Fruit fly (Drosophila melanogaster) Kc167 (cell line): Measurements from ENCODE around the gene CG2685.

ENCODE experiments used
- Myc ChIP-seq: fragments of >200 bp; optimal IDR thresholded peaks from 2 replicates; lab custom pipeline; 2017; ENCODE audit warnings: missing external identifiers
- Sin3A ChIP-seq: fragments of >200 bp; optimal IDR thresholded peaks from 2 replicates; lab custom pipeline; 2018; ENCODE audit warnings: missing external identifiers
- h ChIP-seq: fragments of >200 bp; optimal IDR thresholded peaks from 3 replicates; lab custom pipeline; 2018; ENCODE audit warnings: missing external identifiers
- insv ChIP-seq: fragments of >200 bp; optimal IDR thresholded peaks from 3 replicates; lab custom pipeline; 2018; ENCODE audit warnings: missing external identifiers
- psq ChIP-seq: fragments of >200 bp; optimal IDR thresholded peaks from 2 replicates; lab custom pipeline; 2017; ENCODE audit warnings: missing external identifiers
- ttk ChIP-seq: sonication (Bioruptor generic); optimal IDR thresholded peaks from 2 replicates; lab custom pipeline; 2017; ENCODE audit warnings: missing external identifiers

The CG2685 gene

DNA sequence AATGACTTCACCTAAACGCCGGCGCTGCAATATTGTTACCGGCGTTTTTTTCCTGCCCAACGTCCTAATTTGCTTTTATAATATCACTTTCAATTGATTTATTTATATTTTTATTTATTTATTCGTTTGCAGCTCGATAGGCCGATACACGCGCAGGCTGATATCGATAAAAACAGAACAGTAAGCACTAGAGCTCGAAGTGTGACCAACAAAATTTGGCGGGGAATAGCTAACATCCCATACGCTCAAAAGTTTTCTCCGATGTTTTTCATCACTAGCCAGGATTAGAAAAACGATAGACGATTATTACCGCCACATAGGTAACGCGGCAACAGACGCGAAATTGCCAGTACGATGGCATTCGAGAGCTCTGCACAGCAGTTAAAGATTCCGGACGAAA is at the start of gene CG2685, which contains the start of gene CG2694:
TSS of gene CG2685 (minus strand) at position 185 of the 400 bp plus-strand sequence.
TSS of gene CG2694 (plus strand) at position 304 of the 400 bp plus-strand sequence.
- no peak for TF ChIP-seq h
- no peak for TF ChIP-seq Sin3A
- no peak for TF ChIP-seq psq (lab: Kevin White, UChicago)

- TF ChIP-seq psq (lab: Kevin White, UChicago), result no peak
- no peak for TF ChIP-seq Myc (lab: Kevin White, UChicago)
Observed at dm6 chrX:2761198-2761597, 47.4 kb upstream of the CG2685 start.

dm6 chrX:2757400-2757799 is 43.6 kb upstream of the CG2685 start:
- TF ChIP-seq Sin3A, result no peak
- no peak for TF ChIP-seq Myc (lab: Kevin White, UChicago)
- no peak for TF ChIP-seq h
- no peak for TF ChIP-seq psq (lab: Kevin White, UChicago)
- no peak for TF ChIP-seq ttk (lab: Kevin White, UChicago)
- TF ChIP-seq insv (lab: Kevin White, UChicago), result no peak

dm6 chrX:2749693-2750092 is 35.9 kb upstream of the CG2685 start:
- TF ChIP-seq psq (lab: Kevin White, UChicago), result no peak
- TF ChIP-seq h, result no peak
- no peak for TF ChIP-seq insv (lab: Kevin White, UChicago)
- TF ChIP-seq ttk (lab: Kevin White, UChicago), result no peak
- TF ChIP-seq Myc (lab: Kevin White, UChicago), result no peak
- TF ChIP-seq Sin3A, result no peak

DNA sequence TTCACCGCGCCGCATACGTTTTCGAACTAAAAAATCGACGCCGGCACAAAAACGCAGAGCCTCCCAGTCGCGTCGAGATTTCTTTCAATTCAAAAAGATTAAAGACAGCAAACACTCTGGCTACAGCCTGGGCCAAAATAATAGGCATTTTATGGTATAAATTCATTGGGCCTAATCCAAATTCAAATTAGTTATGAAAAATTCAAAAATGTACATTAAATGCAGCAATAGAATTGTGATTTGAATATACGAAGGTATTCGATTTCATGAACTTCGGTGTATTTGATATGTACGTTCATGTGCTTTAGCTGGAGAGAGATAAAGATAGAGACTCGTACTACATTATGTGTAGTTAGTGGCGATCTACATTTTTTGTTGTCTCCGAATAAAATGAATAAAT is 30.3 kb upstream of the CG2685 start, which contains the start of gene Syx4:
TSS of gene Syx4 (minus strand) at position 35 of the 400 bp plus-strand sequence.
- TF ChIP-seq Myc (lab: Kevin White, UChicago), result no peak
- TF ChIP-seq ttk (lab: Kevin White, UChicago), result no peak
- TF ChIP-seq psq (lab: Kevin White, UChicago), result no peak
- TF ChIP-seq h, result no peak
- no peak for TF ChIP-seq insv (lab: Kevin White, UChicago)
- TF ChIP-seq Sin3A, result no peak

DNA sequence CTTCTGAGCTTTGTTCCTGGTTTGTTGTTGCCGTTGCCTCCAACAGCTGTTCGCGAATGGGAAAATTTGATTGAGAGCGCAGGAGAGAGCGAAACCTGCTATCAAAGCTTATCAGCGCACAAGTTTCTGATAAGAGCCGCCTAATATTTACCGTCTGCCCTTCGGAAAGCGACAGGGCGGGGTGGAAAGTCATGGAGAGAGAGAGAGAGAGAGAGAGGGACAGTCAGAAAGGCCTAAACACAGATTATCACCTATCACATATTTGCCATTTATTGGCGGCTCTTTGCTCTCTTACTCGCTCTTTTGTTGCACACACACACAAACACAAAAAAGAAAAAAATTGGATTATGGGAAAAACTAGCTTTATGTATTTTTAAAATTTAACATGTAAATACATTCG is 29.8 kb upstream of the CG2685 start:
- TF ChIP-seq Sin3A (no peak), h (no peak), ttk (lab: Kevin White, UChicago) (no peak), Myc (lab: Kevin White, UChicago) (no peak), insv (lab: Kevin White, UChicago) (no peak), psq (lab: Kevin White, UChicago) (no peak)

DNA sequence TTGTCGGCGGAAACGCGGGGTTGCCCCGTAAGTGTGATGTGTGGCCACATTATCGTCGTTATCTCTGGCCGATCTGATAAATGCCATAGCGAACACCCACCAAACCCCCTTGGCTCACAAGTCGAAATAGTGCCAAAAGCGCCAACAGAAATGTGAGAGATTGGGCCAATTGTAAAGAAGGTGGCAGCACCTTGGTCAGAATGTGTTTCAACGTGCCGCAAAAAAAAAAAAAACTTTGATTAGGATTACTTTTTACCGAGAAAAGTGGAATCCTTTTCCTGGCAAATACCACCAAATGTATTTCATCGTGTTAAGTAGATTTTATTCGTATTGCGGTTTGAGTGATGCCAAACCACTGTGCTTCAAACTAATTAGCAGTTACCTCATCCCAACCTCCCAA is 29.3 kb upstream of the CG2685 start:
- TF ChIP-seq Myc (lab: Kevin White, UChicago) (no peak), psq (lab: Kevin White, UChicago) (no peak), insv (lab: Kevin White, UChicago) (no peak), h (no peak)

- TF ChIP-seq Myc (lab: Kevin White, UChicago) (no peak), Sin3A (no peak), h (no peak), ttk (lab: Kevin White, UChicago) (no peak), psq (lab: Kevin White, UChicago) (no peak), insv (lab: Kevin White, UChicago) (no peak)
Observed at dm6 chrX:2742067-2742466, 28.3 kb upstream of the CG2685 start.

- TF ChIP-seq Myc (lab: Kevin White, UChicago), result no peak
- no peak for TF ChIP-seq psq (lab: Kevin White, UChicago)
- TF ChIP-seq insv (lab: Kevin White, UChicago), result no peak
- TF ChIP-seq h, result no peak
- no peak for TF ChIP-seq ttk (lab: Kevin White, UChicago)
- no peak for TF ChIP-seq Sin3A
Observed at dm6 chrX:2740084-2740483, 26.3 kb upstream of the CG2685 start, which contains the start of gene kirre. Gene kirre (plus strand): TSS chrX:2740384.

dm6 chrX:2738663-2739062 is 24.9 kb upstream of the CG2685 start, which contains the start of gene crm:
Gene crm (minus strand): TSS chrX:2738773.
- TF ChIP-seq Myc (lab: Kevin White, UChicago), result no peak
- no peak for TF ChIP-seq Sin3A
- no peak for TF ChIP-seq psq (lab: Kevin White, UChicago)
- no peak for TF ChIP-seq h

DNA sequence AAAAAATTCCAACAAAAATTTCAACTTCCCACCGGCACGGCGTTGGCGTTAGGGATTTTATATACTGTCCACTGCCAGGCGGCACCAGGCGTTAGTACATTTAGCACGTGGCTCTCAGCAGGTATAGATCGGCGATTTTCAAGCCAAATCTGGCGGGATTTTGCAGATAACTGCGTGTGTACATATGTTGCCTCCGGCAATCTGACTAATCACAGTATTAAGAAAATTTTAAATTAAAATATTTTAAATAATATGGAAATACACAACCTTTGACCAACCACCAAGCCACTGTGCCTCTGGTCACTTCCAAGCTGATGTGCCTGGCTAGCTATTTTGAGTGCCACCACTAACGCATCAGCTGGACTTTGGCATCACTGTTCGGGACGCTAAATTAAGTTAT is 18.4 kb upstream of the CG2685 start, which contains the start of the genes ttm50 and CG2712:
TSS of gene ttm50 (minus strand) at position 64 of the 400 bp plus-strand sequence.
TSS of gene CG2712 (plus strand) at position 343 of the 400 bp plus-strand sequence.
- TF ChIP-seq ttk (lab: Kevin White, UChicago) (no peak), h (no peak), Sin3A (no peak), psq (lab: Kevin White, UChicago) (no peak), insv (lab: Kevin White, UChicago) (no peak), Myc (lab: Kevin White, UChicago) (no peak)

DNA sequence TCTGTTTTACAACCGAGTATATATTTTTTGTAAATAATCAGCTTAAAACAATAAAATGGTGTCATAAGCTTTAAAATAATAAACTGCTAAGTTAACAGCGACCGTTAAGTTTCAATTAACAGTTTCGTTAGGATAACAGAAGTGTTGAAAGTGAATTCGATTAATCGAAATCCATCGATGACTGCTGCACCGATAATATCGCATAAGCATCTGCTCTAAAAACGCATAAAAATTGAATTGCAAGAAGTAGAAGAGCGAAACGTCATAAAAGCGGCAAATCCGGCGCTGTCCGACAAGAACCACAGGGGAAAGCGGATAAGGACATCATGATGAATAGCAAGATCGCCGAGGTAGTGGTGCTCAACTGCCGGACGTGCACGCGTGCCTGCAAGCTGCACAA is 13.7 kb upstream of the CG2685 start, which contains the start of gene dwg:
TSS of gene dwg (plus strand) at position 193 of the 400 bp plus-strand sequence.
- no peak for TF ChIP-seq ttk (lab: Kevin White, UChicago)
- TF ChIP-seq insv (lab: Kevin White, UChicago), result no peak
- TF ChIP-seq psq (lab: Kevin White, UChicago), result no peak
- TF ChIP-seq Myc (lab: Kevin White, UChicago), result no peak
- no peak for TF ChIP-seq Sin3A

dm6 chrX:2726420-2726819 is 12.7 kb upstream of the CG2685 start, which contains the start of gene vilya:
Gene vilya (plus strand): TSS chrX:2726678.
- TF ChIP-seq insv (lab: Kevin White, UChicago) (no peak), Myc (lab: Kevin White, UChicago) (no peak)
